Worm (Caenorhabditis elegans): ENCODE measurements around the gene T25B9.8.

DNA sequence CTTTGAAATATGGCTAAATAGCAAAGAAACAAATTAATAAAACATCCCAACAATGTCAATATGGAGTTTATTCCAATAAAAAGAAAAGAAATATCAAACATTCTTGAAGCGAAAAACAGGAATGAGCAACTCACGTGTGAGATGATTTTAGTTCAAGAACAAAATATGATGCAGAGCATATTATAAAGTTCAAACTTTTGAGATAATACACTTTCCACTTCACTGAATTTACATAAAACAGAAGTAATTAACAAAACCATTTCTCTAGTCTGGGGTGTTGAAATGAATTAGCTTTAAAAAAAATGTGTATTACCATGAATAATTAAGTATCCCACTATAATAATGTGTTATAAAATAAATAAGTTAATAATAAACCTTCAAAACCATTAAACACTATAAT lies 18.7 kb upstream of the T25B9.8 start, which contains the start of gene srd-7:
- TF ChIP-seq dao-5 (tag; optimal IDR thresholded peaks at IDR 0.05) (no peak), him-1 (tag; optimal IDR thresholded peaks at IDR 0.05) (no peak), W03F9.2 (tag; optimal IDR thresholded peaks at IDR 0.05) (no peak)
